Worm (Caenorhabditis elegans) whole organism, L3 larva: ENCODE measurements around the gene lido-8.
A peak's percentile ranks its signal among the peaks of the same experiment; 100 is the strongest.

Source experiments
- ceh-82 ChIP-seq: fragments of 150-350 bp; optimal IDR thresholded peaks from 2 replicates; lab custom pipeline; 2014; ENCODE audit warnings: missing biosample characterization, missing genetic modification characterization
- ceh-9 ChIP-seq: sonication (generic microtip); optimal IDR thresholded peaks from 2 replicates; lab custom pipeline; 2018; ENCODE audit warnings: missing biosample characterization, missing genetic modification characterization
- elt-3 ChIP-seq, 3 experiments: fragments of 150-350 bp in 1 of 3; sonication (generic microtip) in 2 of 3; optimal IDR thresholded peaks; 2 replicates in 2 of 3; 4 replicates in 1 of 3; lab custom pipeline; 2014 to 2017; ENCODE audit warnings: missing biosample characterization in 3 of 3, missing genetic modification characterization in 3 of 3
- jun-1 ChIP-seq: fragments of 150-350 bp; optimal IDR thresholded peaks from 2 replicates; lab custom pipeline; 2014; ENCODE audit warnings: missing biosample characterization, missing genetic modification reagents, missing genetic modification characterization
- lin-15B ChIP-seq: fragments of 150-350 bp; optimal IDR thresholded peaks from 2 replicates; lab custom pipeline; 2014; ENCODE audit warnings: missing biosample characterization, missing genetic modification characterization
- lsy-12 ChIP-seq: sonication (generic microtip); optimal IDR thresholded peaks from 2 replicates; lab custom pipeline; 2016; ENCODE audit warnings: mild to moderate bottlenecking, missing genetic modification characterization, missing compliant biosample characterization
- nhr-237 ChIP-seq: fragments of 150-350 bp; optimal IDR thresholded peaks from 2 replicates; lab custom pipeline; 2014; ENCODE audit warnings: missing biosample characterization, missing genetic modification characterization
- nhr-25 ChIP-seq: sonication (generic microtip); optimal IDR thresholded peaks from 2 replicates; lab custom pipeline; 2017; ENCODE audit warnings: missing biosample characterization, missing genetic modification characterization
- nhr-76 ChIP-seq: fragments of 150-350 bp; sonication (generic microtip); optimal IDR thresholded peaks from 5 replicates; lab custom pipeline; 2014; ENCODE audit warnings: missing biosample characterization, missing genetic modification characterization
- snpc-4 ChIP-seq: fragments of 150-350 bp; optimal IDR thresholded peaks from 2 replicates; lab custom pipeline; 2014; ENCODE audit warnings: missing biosample characterization, missing genetic modification characterization
- tbx-2 ChIP-seq: sonication (generic microtip); optimal IDR thresholded peaks from 2 replicates; lab custom pipeline; 2016; ENCODE audit warnings: mild to moderate bottlenecking, missing genetic modification characterization, missing compliant biosample characterization
- zag-1 ChIP-seq: fragments of 150-350 bp; optimal IDR thresholded peaks from 2 replicates; lab custom pipeline; 2014; ENCODE audit warnings: missing biosample characterization, missing genetic modification characterization

- TF ChIP-seq tbx-2 (tag; lab: Kevin White, UChicago) (no peak), ceh-82 (tag; lab: Kevin White, UChicago) (no peak), lsy-12 (tag; lab: Kevin White, UChicago) (no peak), ceh-9 (tag; lab: Kevin White, UChicago) (no peak), nhr-237 (no peak), jun-1 (tag; lab: Kevin White, UChicago) (no peak), elt-3 (tag; optimal IDR thresholded peaks at IDR 0.05; lab: Kevin White, UChicago) (no peak), lin-15B (peak; percentile 21), nhr-25 (tag; lab: Kevin White, UChicago) (no peak), zag-1 (tag; lab: Kevin White, UChicago) (no peak), nhr-76 (tag; lab: Kevin White, UChicago) (no peak), snpc-4 (no peak)
These were observed 34.2 kb upstream of the lido-8 start for ce11 chrII:2962531-2963164.
